Worm (Caenorhabditis elegans) whole organism, mixed stage, embryonic: Measurements from ENCODE around the gene srd-54.

ENCODE experiments used
- mep-1 ChIP-seq: fragments of 150-350 bp; optimal IDR thresholded peaks from 2 replicates; lab custom pipeline; 2017; ENCODE audit warnings: missing biosample characterization, missing genetic modification reagents, missing genetic modification characterization, inconsistent platforms
- pha-4 ChIP-seq: fragments of 150-350 bp; optimal IDR thresholded peaks from 2 replicates; lab custom pipeline; 2018; ENCODE audit warnings: missing biosample characterization, missing genetic modification reagents, missing genetic modification characterization

- TF ChIP-seq pha-4 (tag; lab: Kevin White, UChicago): no peak
- TF ChIP-seq mep-1 (tag; lab: Kevin White, UChicago): no peak
Measured at ce11 chrII:7420157-7420556, 12.3 kb upstream of the srd-54 start.
